ENCODE assay signal across 3 fruit fly cellular contexts in genomic region chr3L:21347197-21347831, dm6.
TF ChIP-seq lines count a peak whose summit lies in the region.

No protein-coding gene starts in this region.

TF ChIP-seq in whole organism, embryonic, 481 proteins besides CTCF, POLR2A, EP300 and RAD21 (continued from another document and continues in another):
- TF ChIP-seq ab (GFP tag; optimal IDR thresholded peaks at IDR 0.05; lab: Kevin White, UChicago) (no peak), pan (optimal IDR thresholded peaks at IDR 0.05; lab: Kevin White, UChicago) (no peak), pan (GFP tag; optimal IDR thresholded peaks at IDR 0.05 in 1 of 2, IDR thresholded peaks at IDR 0.05 in 1 of 2) (peak in 1 of 2 experiments; percentile 38), tx (GFP tag; optimal IDR thresholded peaks at IDR 0.05; lab: Kevin White, UChicago) (no peak), gfzf (GFP tag; optimal IDR thresholded peaks at IDR 0.05; lab: Kevin White, UChicago) (no peak), CG18476 (GFP tag; optimal IDR thresholded peaks at IDR 0.05; lab: Kevin White, UChicago) (peak; percentile 28), pho (GFP tag; optimal IDR thresholded peaks at IDR 0.05; lab: Kevin White, UChicago) (peak; percentile 3), CG3838 (GFP tag; optimal IDR thresholded peaks at IDR 0.05; lab: Kevin White, UChicago) (no peak), CG16863 (GFP tag; optimal IDR thresholded peaks at IDR 0.05; lab: Kevin White, UChicago) (peak; percentile 43), croc (GFP tag; conservative IDR thresholded peaks at IDR 0.05; lab: Robert Waterston, UW) (no peak), CG10366 (GFP tag; IDR thresholded peaks at IDR 0.05; lab: Robert Waterston, UW) (peak; percentile 35; the same call in 1 of the 2 replicates), CG8089 (GFP tag; optimal IDR thresholded peaks at IDR 0.05; lab: Kevin White, UChicago) (peak; percentile 42), sd (tag; optimal IDR thresholded peaks at IDR 0.05; lab: Kevin White, UChicago) (no peak), wek (GFP tag; optimal IDR thresholded peaks at IDR 0.05; lab: Kevin White, UChicago) (no peak), dati (GFP tag; IDR thresholded peaks at IDR 0.05; lab: Robert Waterston, UW) (no peak), CG6254 (GFP tag; optimal IDR thresholded peaks at IDR 0.05; lab: Kevin White, UChicago) (no peak), Poxn (GFP tag; IDR thresholded peaks at IDR 0.05; lab: Robert Waterston, UW) (no peak), Bdp1 (GFP tag; optimal IDR thresholded peaks at IDR 0.05; lab: Kevin White, UChicago) (peak; percentile 20), lbe (GFP tag; optimal IDR thresholded peaks at IDR 0.05; lab: Kevin White, UChicago) (no peak), NC2β (GFP tag; optimal IDR thresholded peaks at IDR 0.05; lab: Kevin White, UChicago) (no peak), grau (tag; optimal IDR thresholded peaks at IDR 0.05; lab: Kevin White, UChicago) (peak; percentile 57), dimm (GFP tag; IDR thresholded peaks at IDR 0.05; lab: Robert Waterston, UW) (no peak), CG1602 (GFP tag; optimal IDR thresholded peaks at IDR 0.05; lab: Kevin White, UChicago) (peak; percentile 36), CG2202 (tag; optimal IDR thresholded peaks at IDR 0.05; lab: Kevin White, UChicago) (no peak), CG3726 (GFP tag; IDR thresholded peaks at IDR 0.05; lab: Robert Waterston, UW) (0 out of 3 replicates have a peak, but pooled peaks have one; percentile 46), scrt (GFP tag; optimal IDR thresholded peaks at IDR 0.05; lab: Kevin White, UChicago) (no peak), chif (GFP tag; optimal IDR thresholded peaks at IDR 0.05; lab: Kevin White, UChicago) (peak; percentile 37 to 47), CG12659 (GFP tag; optimal IDR thresholded peaks at IDR 0.05; lab: Kevin White, UChicago) (peak; percentile 19), CG1529 (GFP tag; optimal IDR thresholded peaks at IDR 0.05; lab: Kevin White, UChicago) (no peak), CG12236 (GFP tag; optimal IDR thresholded peaks at IDR 0.05; lab: Kevin White, UChicago) (no peak), CG10431 (GFP tag; optimal IDR thresholded peaks at IDR 0.05; lab: Kevin White, UChicago) (no peak), da (GFP tag; optimal IDR thresholded peaks at IDR 0.05; lab: Kevin White, UChicago) (peak; percentile 36), shn (GFP tag; optimal IDR thresholded peaks at IDR 0.05; lab: Kevin White, UChicago) (peak; percentile 21), CG11093 (GFP tag; IDR thresholded peaks at IDR 0.05; lab: Robert Waterston, UW) (no peak), z (GFP tag; IDR thresholded peaks at IDR 0.05; lab: Robert Waterston, UW) (no peak), danr (GFP tag; IDR thresholded peaks at IDR 0.05; lab: Robert Waterston, UW) (no peak), CG2199 (GFP tag; IDR thresholded peaks at IDR 0.05; lab: Robert Waterston, UW) (peak; percentile 25; the same call in 2 of the 3 replicates), CG4820 (GFP tag; optimal IDR thresholded peaks at IDR 0.05; lab: Kevin White, UChicago) (peak; percentile 47), maf-S (GFP tag; optimal IDR thresholded peaks at IDR 0.05; lab: Kevin White, UChicago) (no peak), Optix (GFP tag; IDR thresholded peaks at IDR 0.05; lab: Robert Waterston, UW) (peak; percentile 8; the same call in 1 of the 3 replicates), tio (GFP tag; optimal IDR thresholded peaks at IDR 0.05; lab: Kevin White, UChicago) (peak; percentile 24), HHEX (GFP tag; optimal IDR thresholded peaks at IDR 0.05; lab: Kevin White, UChicago) (peak; percentile 42), emc (GFP tag; optimal IDR thresholded peaks at IDR 0.05; lab: Kevin White, UChicago) (peak; percentile 7), CG8944 (GFP tag; optimal IDR thresholded peaks at IDR 0.05; lab: Kevin White, UChicago) (peak; percentile 32)

TF ChIP-seq in whole organism, prepupa, 60 proteins besides CTCF, POLR2A, EP300 and RAD21 (continued from another document):
- TF ChIP-seq CG6808 (GFP tag; optimal IDR thresholded peaks at IDR 0.05; lab: Kevin White, UChicago) (peak; percentile 37), CG11294 (GFP tag; IDR thresholded peaks at IDR 0.05; lab: Robert Waterston, UW) (peak; percentile 43; the same call in 1 of the 2 replicates), spab (GFP tag; optimal IDR thresholded peaks at IDR 0.05; lab: Kevin White, UChicago) (peak; percentile 59), CG3919 (GFP tag; optimal IDR thresholded peaks at IDR 0.05; lab: Kevin White, UChicago) (peak; percentile 69), Sox14 (GFP tag; optimal IDR thresholded peaks at IDR 0.05; lab: Kevin White, UChicago) (peak; percentile 62), Ets96B (tag; optimal IDR thresholded peaks at IDR 0.05; lab: Kevin White, UChicago) (peak; percentile 40), CG3032 (tag; optimal IDR thresholded peaks at IDR 0.05; lab: Kevin White, UChicago) (peak; percentile 51), pdm3 (GFP tag; optimal IDR thresholded peaks at IDR 0.05; lab: Kevin White, UChicago) (peak; percentile 67), CG34406 (GFP tag; optimal IDR thresholded peaks at IDR 0.05; lab: Kevin White, UChicago) (peak; percentile 44), CG32006 (GFP tag; optimal IDR thresholded peaks at IDR 0.05; lab: Kevin White, UChicago) (peak; percentile 86), Gug (GFP tag; IDR thresholded peaks at IDR 0.05; lab: Robert Waterston, UW) (peak; percentile 48), CG16779 (tag; optimal IDR thresholded peaks at IDR 0.05; lab: Kevin White, UChicago) (no peak), Sox15 (GFP tag; optimal IDR thresholded peaks at IDR 0.05; lab: Kevin White, UChicago) (peak; percentile 28), Eip75B (GFP tag; optimal IDR thresholded peaks at IDR 0.05; lab: Kevin White, UChicago) (peak; percentile 58), CG8119 (GFP tag; IDR thresholded peaks at IDR 0.05; lab: Robert Waterston, UW) (peak; percentile 49; the same call in 2 of the 3 replicates), OdsH (GFP tag; optimal IDR thresholded peaks at IDR 0.05; lab: Kevin White, UChicago) (peak; percentile 76), Lpt (GFP tag; optimal IDR thresholded peaks at IDR 0.05; lab: Kevin White, UChicago) (peak; percentile 39), Met (GFP tag; optimal IDR thresholded peaks at IDR 0.05; lab: Kevin White, UChicago) (peak; percentile 61), Hr38 (GFP tag; optimal IDR thresholded peaks at IDR 0.05; lab: Kevin White, UChicago) (no peak), CG11762 (GFP tag; optimal IDR thresholded peaks at IDR 0.05; lab: Kevin White, UChicago; ENCODE audit: insufficient read depth) (peak; percentile 53), dac (GFP tag; optimal IDR thresholded peaks at IDR 0.05; lab: Kevin White, UChicago) (peak; percentile 57), fd85E (GFP tag; optimal IDR thresholded peaks at IDR 0.05; lab: Kevin White, UChicago) (no peak), esn (GFP tag; optimal IDR thresholded peaks at IDR 0.05; lab: Kevin White, UChicago) (peak; percentile 69), Hr4 (GFP tag; optimal IDR thresholded peaks at IDR 0.05; lab: Kevin White, UChicago) (peak; percentile 83), CG6163 (GFP tag; IDR thresholded peaks at IDR 0.05; lab: Robert Waterston, UW) (peak; percentile 52; the same call in 2 of the 3 replicates), svp (GFP tag; lab: Kevin White, UChicago) (peak; percentile 82), Eip93F (GFP tag; optimal IDR thresholded peaks at IDR 0.05; lab: Kevin White, UChicago) (no peak), vri (GFP tag; optimal IDR thresholded peaks at IDR 0.05; lab: Kevin White, UChicago) (peak; percentile 25), Eip78C (GFP tag; lab: Kevin White, UChicago) (peak; percentile 92), CG6792 (GFP tag; optimal IDR thresholded peaks at IDR 0.05; lab: Kevin White, UChicago) (peak; percentile 46), Ets21C (GFP tag; optimal IDR thresholded peaks at IDR 0.05; lab: Kevin White, UChicago) (peak; percentile 5), CG15336 (GFP tag; IDR thresholded peaks at IDR 0.05; lab: Robert Waterston, UW) (0 out of 2 replicates have a peak, but pooled peaks have one; percentile 11), CG10669 (GFP tag; optimal IDR thresholded peaks at IDR 0.05; lab: Kevin White, UChicago) (peak; percentile 69), Sox102F (GFP tag; optimal IDR thresholded peaks at IDR 0.05; lab: Kevin White, UChicago) (peak; percentile 48), CG6276 (GFP tag; optimal IDR thresholded peaks at IDR 0.05; lab: Kevin White, UChicago) (peak; percentile 49), Smox (GFP tag; optimal IDR thresholded peaks at IDR 0.05; lab: Kevin White, UChicago) (peak; percentile 56), CG31627 (GFP tag; optimal IDR thresholded peaks at IDR 0.05; lab: Kevin White, UChicago) (peak; percentile 67), CG6854 (GFP tag; optimal IDR thresholded peaks at IDR 0.05; lab: Kevin White, UChicago) (no peak)
TF ChIP-seq in whole organism, prepupa: peak in this region for 49.

TF ChIP-seq in whole organism, wandering third instar larva, 38 proteins besides CTCF, POLR2A, EP300 and RAD21 (continued from another document):
- no peak for TF ChIP-seq HLH106 (tag; optimal IDR thresholded peaks at IDR 0.05; lab: Kevin White, UChicago)
- TF ChIP-seq Mio (GFP tag; optimal IDR thresholded peaks at IDR 0.05; lab: Kevin White, UChicago): no peak
- no peak for TF ChIP-seq lola (GFP tag; optimal IDR thresholded peaks at IDR 0.05; lab: Kevin White, UChicago)
- no peak for TF ChIP-seq CrebA (GFP tag; optimal IDR thresholded peaks at IDR 0.05; lab: Kevin White, UChicago; ENCODE audit: borderline replicate concordance)
- peak; percentile 3 for TF ChIP-seq dmrt93B (GFP tag; optimal IDR thresholded peaks at IDR 0.05; lab: Kevin White, UChicago)
- no peak for TF ChIP-seq Sp1 (GFP tag; optimal IDR thresholded peaks at IDR 0.05; lab: Kevin White, UChicago)
- peak; percentile 28 for TF ChIP-seq psq (GFP tag; optimal IDR thresholded peaks at IDR 0.05; lab: Kevin White, UChicago)
